Fruit fly (Drosophila melanogaster) whole organism, pupa: ENCODE measurements around the gene Taf3.

Source experiments
- CG10348 ChIP-seq: fragments of 200-800 bp; sonication (Bioruptor generic); IDR thresholded peaks from 2 replicates; pipeline ENCODE4 v1.3.6; 2022; ENCODE audit warnings: missing biosample characterization, missing genetic modification characterization
- CG17806 ChIP-seq: fragments of 200-800 bp; sonication (Bioruptor generic); optimal IDR thresholded peaks from 2 replicates; lab custom pipeline; 2018; ENCODE audit warnings: missing biosample characterization, mild to moderate bottlenecking, missing genetic modification characterization, moderate library complexity
- CG8159 ChIP-seq: fragments of 200-800 bp; sonication (Bioruptor generic); optimal IDR thresholded peaks from 3 replicates; lab custom pipeline; 2018; ENCODE audit warnings: missing biosample characterization, mild to moderate bottlenecking, missing genetic modification characterization, moderate library complexity
- CG9948 ChIP-seq: fragments of 200-800 bp; sonication (Bioruptor generic); optimal IDR thresholded peaks from 2 replicates; lab custom pipeline; 2018; ENCODE audit warnings: missing biosample characterization, mild to moderate bottlenecking, missing genetic modification characterization, moderate library complexity
- EcR ChIP-seq: fragments of 200-800 bp; sonication (Bioruptor generic); optimal IDR thresholded peaks from 3 replicates; lab custom pipeline; 2019; ENCODE audit warnings: missing biosample characterization, missing genetic modification characterization, mild to moderate bottlenecking, moderate library complexity, missing genetic modification reagents
- Pif1B ChIP-seq: fragments of 200-800 bp; sonication (Bioruptor generic); optimal IDR thresholded peaks from 3 replicates; lab custom pipeline; 2016; ENCODE audit warnings: missing biosample characterization, missing genetic modification characterization

DNA sequence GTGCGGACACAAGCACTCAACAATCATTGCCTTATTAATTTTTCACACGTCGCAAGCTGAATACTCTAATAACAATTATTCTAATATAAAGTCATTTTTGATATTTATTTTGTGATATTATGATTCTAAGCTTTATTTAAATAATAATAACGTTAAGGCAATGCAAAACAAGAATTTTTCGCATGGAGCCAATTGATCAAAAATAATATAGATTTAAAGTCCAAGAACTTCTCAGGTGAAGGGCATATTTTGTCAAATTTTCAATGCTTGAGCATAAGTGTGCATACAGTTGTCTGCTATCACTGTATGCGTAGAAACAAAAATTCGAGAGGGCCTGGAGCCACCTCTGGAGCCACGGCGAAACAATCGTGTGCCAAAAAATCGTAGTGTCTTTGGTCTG, 32.3 kb downstream of the Taf3 start:
- TF ChIP-seq CG8159 (tag; lab: Kevin White, UChicago) (no peak), CG17806 (tag; lab: Kevin White, UChicago) (no peak), CG10348 (no peak), EcR (GFP tag; lab: Kevin White, UChicago) (no peak), CG9948 (tag; lab: Kevin White, UChicago) (no peak), Pif1B (no peak)
